Fruit fly (Drosophila melanogaster): ENCODE data around the gene bur.

bur gene

dm6 chr2L:21158554-21158953, 20.9 kb downstream of the bur start, which contains the start of the genes Coq3 and Pld3 (continued):
- TF ChIP-seq Meics (GFP tag; optimal IDR thresholded peaks at IDR 0.05) (peak; percentile 86), Bteb2 (GFP tag; optimal IDR thresholded peaks at IDR 0.05) (peak; percentile 77), CG14667 (GFP tag; IDR thresholded peaks at IDR 0.05) (peak; percentile 69), p53 (GFP tag; optimal IDR thresholded peaks at IDR 0.05) (no peak), CG13894 (tag; optimal IDR thresholded peaks at IDR 0.05) (peak; percentile 82), CG6654 (GFP tag; optimal IDR thresholded peaks at IDR 0.05) (peak; percentile 45), CrebB (tag; optimal IDR thresholded peaks at IDR 0.05) (peak; percentile 60), tgo (GFP tag; IDR thresholded peaks at IDR 0.05) (peak; percentile 79), CG5245 (GFP tag; optimal IDR thresholded peaks at IDR 0.05) (peak; percentile 75), CG32772 (GFP tag; IDR thresholded peaks at IDR 0.05) (peak; percentile 73), HLH4C (GFP tag; IDR thresholded peaks at IDR 0.05; ENCODE audit: partially characterized antibody) (no peak), sqz (GFP tag; optimal IDR thresholded peaks at IDR 0.05) (no peak), B-H2 (GFP tag; optimal IDR thresholded peaks at IDR 0.05) (peak; percentile 87), CG8924 (tag; optimal IDR thresholded peaks at IDR 0.05) (peak; percentile 83), Neu2 (GFP tag; optimal IDR thresholded peaks at IDR 0.05; ENCODE audit: borderline replicate concordance) (no peak), Dll (GFP tag; IDR thresholded peaks at IDR 0.05; ENCODE audit: partially characterized antibody) (no peak), exex (tag; optimal IDR thresholded peaks at IDR 0.05) (peak; percentile 58), bsh (GFP tag; optimal IDR thresholded peaks at IDR 0.05) (peak; percentile 81 to 87), CG6854 (GFP tag; optimal IDR thresholded peaks at IDR 0.05) (peak; percentile 55), CG12659 (GFP tag; optimal IDR thresholded peaks at IDR 0.05) (peak; percentile 84), fd3F (GFP tag; optimal IDR thresholded peaks at IDR 0.05) (peak; percentile 66), wdn (GFP tag; IDR thresholded peaks at IDR 0.05) (peak; percentile 50), sd (tag; optimal IDR thresholded peaks at IDR 0.05) (no peak), CG34422 (GFP tag; IDR thresholded peaks at IDR 0.05) (peak; percentile 77), ems (GFP tag; optimal IDR thresholded peaks at IDR 0.05) (peak; percentile 71), dan (GFP tag; IDR thresholded peaks at IDR 0.05) (no peak), CG2202 (tag; optimal IDR thresholded peaks at IDR 0.05) (peak; percentile 63), chif (GFP tag; optimal IDR thresholded peaks at IDR 0.05) (peak; percentile 49 to 60), CG9727 (GFP tag; optimal IDR thresholded peaks at IDR 0.05) (peak; percentile 77), CG30020 (tag; optimal IDR thresholded peaks at IDR 0.05) (peak; percentile 90), cato (GFP tag; optimal IDR thresholded peaks at IDR 0.05; ENCODE audit: borderline replicate concordance) (peak; percentile 8), oc (tag; optimal IDR thresholded peaks at IDR 0.05) (no peak), CG18476 (GFP tag; optimal IDR thresholded peaks at IDR 0.05) (peak; percentile 75), kah (GFP tag; optimal IDR thresholded peaks at IDR 0.05) (peak; percentile 40), CG11093 (GFP tag; IDR thresholded peaks at IDR 0.05) (peak; percentile 68), hbn (GFP tag; IDR thresholded peaks at IDR 0.05; ENCODE audit: partially characterized antibody) (no peak), CG11247 (GFP tag; IDR thresholded peaks at IDR 0.05) (peak; percentile 72; the same call in 1 of the 2 replicates), Scr (GFP tag; IDR thresholded peaks at IDR 0.05; ENCODE audit: partially characterized antibody) (no peak), MESR4 (GFP tag; optimal IDR thresholded peaks at IDR 0.05) (peak; percentile 16), nom (GFP tag; optimal IDR thresholded peaks at IDR 0.05) (peak; percentile 86), br (optimal IDR thresholded peaks at IDR 0.05) (no peak), Bgb (GFP tag; IDR thresholded peaks at IDR 0.05; ENCODE audit: partially characterized antibody) (no peak), sima (GFP tag; optimal IDR thresholded peaks at IDR 0.05) (no peak), sens (GFP tag) (peak; percentile 96), Dp (GFP tag; optimal IDR thresholded peaks at IDR 0.05) (no peak), lilli (GFP tag; optimal IDR thresholded peaks at IDR 0.05) (peak; percentile 92), chm (GFP tag; IDR thresholded peaks at IDR 0.05) (peak; percentile 72), seq (GFP tag; IDR thresholded peaks at IDR 0.05) (peak; percentile 50; the same call in 1 of the 2 replicates), CG15073 (GFP tag; optimal IDR thresholded peaks at IDR 0.05) (no peak), CG3838 (GFP tag; optimal IDR thresholded peaks at IDR 0.05) (peak; percentile 25), fu2 (GFP tag; optimal IDR thresholded peaks at IDR 0.05) (peak; percentile 58)

Data from whole organism, embryonic.